Worm (Caenorhabditis elegans) whole organism, L3 larva: Measurements from ENCODE around the gene C26D10.4.
A peak's percentile ranks its signal among the peaks of the same experiment; 100 is the strongest.

ENCODE experiments used
- R02D3.7 ChIP-seq: fragments of 150-350 bp; optimal IDR thresholded peaks from 2 replicates; lab custom pipeline; 2014; ENCODE audit warnings: missing biosample characterization, missing genetic modification characterization
- ama-1 ChIP-seq: fragments of 150-350 bp; optimal IDR thresholded peaks from 2 replicates; lab custom pipeline; 2018
- ceh-16 ChIP-seq: sonication (generic microtip); optimal IDR thresholded peaks from 2 replicates; lab custom pipeline; 2017; ENCODE audit warnings: missing biosample characterization, missing genetic modification characterization
- ceh-9 ChIP-seq: sonication (generic microtip); optimal IDR thresholded peaks from 2 replicates; lab custom pipeline; 2018; ENCODE audit warnings: missing biosample characterization, missing genetic modification characterization
- daf-12 ChIP-seq: fragments of 150-350 bp; optimal IDR thresholded peaks from 2 replicates; lab custom pipeline; 2014; ENCODE audit warnings: missing biosample characterization, missing genetic modification reagents, missing genetic modification characterization
- elt-1 ChIP-seq: fragments of 150-350 bp; optimal IDR thresholded peaks from 2 replicates; lab custom pipeline; 2014; ENCODE audit warnings: missing biosample characterization, missing genetic modification characterization
- elt-2 ChIP-seq: sonication (generic microtip); optimal IDR thresholded peaks from 2 replicates; lab custom pipeline; 2016; ENCODE audit warnings: missing genetic modification reagents, mild to moderate bottlenecking, missing genetic modification characterization, missing compliant biosample characterization
- eor-1 ChIP-seq, 2 experiments: fragments of 150-350 bp; optimal IDR thresholded peaks; 2 replicates each; lab custom pipeline; 2014 to 2018; ENCODE audit warnings: missing biosample characterization in 2 of 2, missing genetic modification characterization in 2 of 2
- fkh-10 ChIP-seq: sonication (generic microtip); optimal IDR thresholded peaks from 2 replicates; lab custom pipeline; 2017; ENCODE audit warnings: missing biosample characterization, missing genetic modification reagents, missing genetic modification characterization
- fkh-2 ChIP-seq: fragments of 150-350 bp; optimal IDR thresholded peaks from 2 replicates; lab custom pipeline; 2014; ENCODE audit warnings: missing biosample characterization, missing genetic modification reagents, missing genetic modification characterization
- hmg-11 ChIP-seq: sonication (generic microtip); optimal IDR thresholded peaks from 2 replicates; lab custom pipeline; 2016; ENCODE audit warnings: missing genetic modification characterization, missing compliant biosample characterization
- jun-1 ChIP-seq: fragments of 150-350 bp; optimal IDR thresholded peaks from 2 replicates; lab custom pipeline; 2014; ENCODE audit warnings: missing biosample characterization, missing genetic modification reagents, missing genetic modification characterization
- lin-15B ChIP-seq: fragments of 150-350 bp; optimal IDR thresholded peaks from 2 replicates; lab custom pipeline; 2014; ENCODE audit warnings: missing biosample characterization, missing genetic modification characterization
- lsy-12 ChIP-seq: sonication (generic microtip); optimal IDR thresholded peaks from 2 replicates; lab custom pipeline; 2016; ENCODE audit warnings: mild to moderate bottlenecking, missing genetic modification characterization, missing compliant biosample characterization
- mdl-1 ChIP-seq: fragments of 150-350 bp; optimal IDR thresholded peaks from 2 replicates; lab custom pipeline; 2014; ENCODE audit warnings: missing biosample characterization, missing genetic modification characterization
- mml-1 ChIP-seq: fragments of 150-350 bp; sonication (generic microtip); optimal IDR thresholded peaks from 3 replicates; lab custom pipeline; 2014; ENCODE audit warnings: missing biosample characterization, missing genetic modification characterization
- nfya-1 ChIP-seq: sonication (generic microtip); optimal IDR thresholded peaks from 2 replicates; lab custom pipeline; 2017; ENCODE audit warnings: missing genetic modification characterization, mild to moderate bottlenecking, missing compliant biosample characterization, antibody characterized with exemption, moderate library complexity; ENCODE audit not compliant: insufficient read depth
- nhr-11 ChIP-seq: fragments of 150-350 bp; optimal IDR thresholded peaks from 2 replicates; lab custom pipeline; 2014; ENCODE audit warnings: missing biosample characterization, missing genetic modification characterization
- nhr-12 ChIP-seq: fragments of 150-350 bp; optimal IDR thresholded peaks from 2 replicates; lab custom pipeline; 2014; ENCODE audit warnings: missing biosample characterization, missing genetic modification characterization
- nhr-23 ChIP-seq: fragments of 150-350 bp; optimal IDR thresholded peaks from 2 replicates; lab custom pipeline; 2014; ENCODE audit warnings: missing biosample characterization, missing genetic modification reagents, missing genetic modification characterization
- nhr-237 ChIP-seq: fragments of 150-350 bp; optimal IDR thresholded peaks from 2 replicates; lab custom pipeline; 2014; ENCODE audit warnings: missing biosample characterization, missing genetic modification characterization
- nhr-25 ChIP-seq: sonication (generic microtip); optimal IDR thresholded peaks from 2 replicates; lab custom pipeline; 2017; ENCODE audit warnings: missing biosample characterization, missing genetic modification characterization
- nhr-28 ChIP-seq: fragments of 150-350 bp; optimal IDR thresholded peaks from 2 replicates; lab custom pipeline; 2014; ENCODE audit warnings: missing biosample characterization, missing genetic modification characterization
- nhr-67 ChIP-seq: fragments of 150-350 bp; optimal IDR thresholded peaks from 2 replicates; lab custom pipeline; 2014; ENCODE audit warnings: missing biosample characterization, missing genetic modification characterization
- pha-4 ChIP-seq: fragments of 150-350 bp; optimal IDR thresholded peaks from 2 replicates; lab custom pipeline; 2014; ENCODE audit warnings: missing biosample characterization, missing genetic modification reagents, missing genetic modification characterization
- sea-2 ChIP-seq: fragments of 150-350 bp; sonication (generic microtip); optimal IDR thresholded peaks from 4 replicates; lab custom pipeline; 2014; ENCODE audit warnings: missing biosample characterization, missing genetic modification reagents, missing genetic modification characterization
- skn-1 ChIP-seq: fragments of 150-350 bp; optimal IDR thresholded peaks from 2 replicates; lab custom pipeline; 2014; ENCODE audit warnings: missing biosample characterization, missing genetic modification characterization
- snpc-4 ChIP-seq: fragments of 150-350 bp; optimal IDR thresholded peaks from 2 replicates; lab custom pipeline; 2014; ENCODE audit warnings: missing biosample characterization, missing genetic modification characterization
- tbx-2 ChIP-seq: sonication (generic microtip); optimal IDR thresholded peaks from 2 replicates; lab custom pipeline; 2016; ENCODE audit warnings: mild to moderate bottlenecking, missing genetic modification characterization, missing compliant biosample characterization
- unc-39 ChIP-seq: sonication (generic microtip); optimal IDR thresholded peaks from 4 replicates; lab custom pipeline; 2017; ENCODE audit warnings: missing biosample characterization, missing genetic modification characterization
- unc-62 ChIP-seq: fragments of 150-350 bp; sonication (generic microtip); optimal IDR thresholded peaks from 4 replicates; lab custom pipeline; 2014; ENCODE audit warnings: missing biosample characterization, missing genetic modification reagents, missing genetic modification characterization
- zag-1 ChIP-seq: fragments of 150-350 bp; optimal IDR thresholded peaks from 2 replicates; lab custom pipeline; 2014; ENCODE audit warnings: missing biosample characterization, missing genetic modification characterization
- ztf-11 ChIP-seq: fragments of 150-350 bp; optimal IDR thresholded peaks from 2 replicates; lab custom pipeline; 2014; ENCODE audit warnings: missing biosample characterization, missing genetic modification characterization
- ztf-4 ChIP-seq: fragments of 150-350 bp; optimal IDR thresholded peaks from 2 replicates; lab custom pipeline; 2014; ENCODE audit warnings: missing biosample characterization, missing genetic modification characterization

Gene C26D10.4

ce11 chrII:8329462-8329861, at the start of gene C26D10.4:
Gene C26D10.4, plus strand, starts transcription at chrII:8329762.
- no peak for TF ChIP-seq R02D3.7 (tag; lab: Kevin White, UChicago)
- TF ChIP-seq ztf-11 (tag; lab: Kevin White, UChicago), result no peak
- TF ChIP-seq zag-1 (tag; lab: Kevin White, UChicago), result no peak
- TF ChIP-seq unc-62 (GFP tag; lab: Kevin White, UChicago), result no peak
- TF ChIP-seq nhr-25 (tag; lab: Kevin White, UChicago), result no peak
- TF ChIP-seq lsy-12, result no peak
- TF ChIP-seq nhr-237 (tag; lab: Kevin White, UChicago), result no peak
- TF ChIP-seq eor-1 (tag; optimal IDR thresholded peaks at IDR 0.05; lab: Kevin White, UChicago), result no peak
- no peak for TF ChIP-seq ama-1 (lab: Kevin White, UChicago)
- TF ChIP-seq pha-4 (tag; lab: Kevin White, UChicago), result no peak

DNA sequence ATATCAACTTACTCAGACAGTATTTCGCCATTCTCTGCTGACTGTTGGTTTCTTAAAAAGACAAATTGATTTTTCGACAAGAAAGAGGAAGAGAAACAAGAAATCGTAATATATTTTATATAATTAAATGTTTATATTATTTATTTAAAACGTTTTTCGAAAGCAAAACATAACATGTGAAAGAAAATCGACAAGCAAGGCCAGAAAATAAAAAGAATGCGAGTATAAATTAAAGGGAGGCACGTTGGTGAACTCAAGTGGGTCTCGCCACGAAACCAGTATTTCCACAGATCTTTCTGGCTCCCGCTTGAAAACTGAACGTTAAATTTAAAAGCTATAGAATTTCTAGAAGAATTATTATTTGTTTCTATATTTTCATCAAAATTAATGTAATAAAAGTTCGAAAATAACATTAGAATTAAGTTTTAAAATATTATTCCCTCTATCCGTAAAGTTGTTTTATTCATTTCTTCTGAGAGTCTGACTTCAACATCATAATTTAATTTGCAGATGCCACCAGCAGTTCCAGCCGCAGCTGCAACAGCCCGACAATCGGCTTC, 46.3 kb upstream of the C26D10.4 start, which contains the start of the genes nst-1 and cct-4:
Gene nst-1 (minus strand): TSS at position 51 of the 560 bp plus-strand sequence.
Gene cct-4 (plus strand): TSS at position 510 of the 560 bp plus-strand sequence.
- TF ChIP-seq hmg-11 (tag; lab: Kevin White, UChicago) (peak; percentile 14), mml-1 (tag; lab: Kevin White, UChicago) (no peak), tbx-2 (tag; lab: Kevin White, UChicago) (no peak), lin-15B (tag; lab: Kevin White, UChicago) (peak; percentile 50), nfya-1 (peak; percentile 58), skn-1 (tag; lab: Kevin White, UChicago) (no peak), nhr-12 (no peak), fkh-10 (GFP tag; lab: Kevin White, UChicago) (no peak), nhr-28 (tag; lab: Kevin White, UChicago) (no peak), ceh-9 (tag; lab: Kevin White, UChicago) (no peak), elt-2 (peak; percentile 4), snpc-4 (tag; lab: Kevin White, UChicago) (no peak), fkh-2 (tag; lab: Kevin White, UChicago) (no peak), pha-4 (tag; lab: Kevin White, UChicago) (peak; percentile 58), nhr-237 (tag; lab: Kevin White, UChicago) (no peak)

ce11 chrII:8295296-8295695, 34.3 kb upstream of the C26D10.4 start, which contains the start of gene nlp-55:
Gene nlp-55, minus strand, starts transcription at chrII:8295396.
- TF ChIP-seq ztf-4 (no peak), daf-12 (tag; lab: Kevin White, UChicago) (no peak), nhr-23 (no peak), eor-1 (tag; optimal IDR thresholded peaks at IDR 0.05; lab: Kevin White, UChicago) (no peak), nhr-11 (tag; lab: Kevin White, UChicago) (no peak), nfya-1 (no peak), unc-62 (GFP tag; lab: Kevin White, UChicago) (no peak)
- TF ChIP-seq, all 47 proteins: peak for 0

- TF ChIP-seq snpc-4 (tag; lab: Kevin White, UChicago) (no peak), unc-39 (tag; lab: Kevin White, UChicago) (no peak)
These were observed 21.2 kb upstream of the C26D10.4 start for ce11 chrII:8308314-8308713.

DNA sequence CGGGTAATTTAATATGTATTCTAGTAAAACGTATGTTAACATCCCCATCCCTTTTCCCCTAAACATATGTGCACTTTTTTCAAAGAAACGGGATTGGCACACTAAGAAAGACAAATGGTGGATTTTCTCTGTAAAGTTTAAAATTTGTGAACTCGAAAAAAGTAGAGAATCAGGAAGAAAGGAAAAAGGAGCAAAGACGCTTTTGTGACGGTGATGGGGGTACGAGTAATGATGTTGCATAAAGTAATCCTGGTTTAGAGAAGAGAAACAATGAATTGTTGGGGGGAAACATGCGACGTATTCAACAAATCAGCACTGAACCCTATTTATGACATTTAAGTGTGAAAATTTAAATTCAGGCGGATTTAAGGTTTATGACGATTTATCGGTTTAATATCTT, 18.1 kb upstream of the C26D10.4 start:
- no peak for TF ChIP-seq mdl-1 (tag; lab: Kevin White, UChicago)
- TF ChIP-seq sea-2 (GFP tag; lab: Kevin White, UChicago), result no peak
- no peak for TF ChIP-seq mml-1 (tag; lab: Kevin White, UChicago)
- TF ChIP-seq snpc-4 (tag; lab: Kevin White, UChicago), result no peak
- no peak for TF ChIP-seq ceh-16 (tag; lab: Kevin White, UChicago)
- no peak for TF ChIP-seq jun-1
- TF ChIP-seq eor-1 (tag; optimal IDR thresholded peaks at IDR 0.05; lab: Kevin White, UChicago), result no peak
- TF ChIP-seq nhr-237 (tag; lab: Kevin White, UChicago), result no peak
- TF ChIP-seq nhr-11 (tag; lab: Kevin White, UChicago), result no peak
- TF ChIP-seq lin-15B (tag; lab: Kevin White, UChicago), result no peak
- TF ChIP-seq unc-62 (GFP tag; lab: Kevin White, UChicago), result no peak
- no peak for TF ChIP-seq elt-2
- TF ChIP-seq elt-1, result no peak
- no peak for TF ChIP-seq R02D3.7 (tag; lab: Kevin White, UChicago)
- no peak for TF ChIP-seq ama-1 (lab: Kevin White, UChicago)
- TF ChIP-seq nhr-67 (tag; lab: Kevin White, UChicago), result no peak
- TF ChIP-seq ztf-11 (tag; lab: Kevin White, UChicago), result no peak
- no peak for TF ChIP-seq zag-1 (tag; lab: Kevin White, UChicago)
